Worm (Caenorhabditis elegans): ENCODE data around the gene Y40C7B.4.

Gene Y40C7B.4

DNA sequence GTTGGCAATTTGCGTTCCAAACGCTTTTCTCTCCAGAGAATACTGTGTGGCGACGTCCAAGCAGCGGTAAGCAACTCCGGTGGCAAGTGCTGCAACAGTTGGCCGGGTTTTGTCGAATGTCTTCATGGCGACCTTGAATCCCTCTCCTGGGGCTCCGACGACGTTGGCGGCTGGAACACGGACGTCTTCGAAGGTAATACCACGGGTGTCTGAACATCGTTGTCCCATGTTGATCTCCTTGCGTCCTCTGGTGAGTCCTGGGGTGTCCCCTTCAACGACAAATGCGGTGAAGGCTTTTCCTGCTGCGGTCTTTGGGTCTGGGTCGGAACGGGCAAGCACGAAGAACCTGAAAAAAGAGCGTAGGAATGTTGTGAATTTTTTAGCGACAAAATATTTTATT lies 40.8 kb downstream of the Y40C7B.4 start:
- TF ChIP-seq efl-1 (optimal IDR thresholded peaks at IDR 0.05): no peak
- peak in 1 of 2 experiments; percentile 19 for TF ChIP-seq efl-1 (GFP tag; optimal IDR thresholded peaks at IDR 0.05 in 1 of 2)
- TF ChIP-seq nhr-47 (tag; optimal IDR thresholded peaks at IDR 0.05): no peak

DNA sequence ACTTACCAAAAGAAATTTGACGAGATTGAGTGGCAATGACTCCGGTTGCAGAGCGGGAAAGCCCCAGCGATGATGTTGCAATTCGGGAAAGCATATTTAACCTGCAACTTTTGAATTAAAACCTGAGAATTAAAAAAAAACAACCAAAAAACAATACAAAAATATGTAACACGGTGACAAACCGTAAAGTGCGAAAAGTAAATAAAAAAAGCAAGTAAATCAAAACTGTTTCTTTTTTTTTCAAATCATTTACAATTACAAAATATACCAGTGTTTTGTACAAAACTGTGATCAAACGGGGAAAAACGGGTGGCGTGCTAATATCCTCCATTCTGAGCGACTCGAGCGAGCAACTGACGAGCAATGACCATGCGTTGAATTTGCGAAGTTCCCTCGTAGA lies 41.8 kb downstream of the Y40C7B.4 start, which contains the start of gene acdh-10:
Gene acdh-10, minus strand, starts transcription at position 101 of the 400 bp plus-strand sequence.
- no peak for TF ChIP-seq efl-3 (GFP tag; optimal IDR thresholded peaks at IDR 0.05)
- no peak for TF ChIP-seq unc-130 (tag; optimal IDR thresholded peaks at IDR 0.05)
- no peak for TF ChIP-seq ceh-63 (GFP tag; optimal IDR thresholded peaks at IDR 0.05)
- no peak for TF ChIP-seq nhr-77 (tag; optimal IDR thresholded peaks at IDR 0.05)
- TF ChIP-seq mep-1 (tag; optimal IDR thresholded peaks at IDR 0.05): no peak
- TF ChIP-seq nhr-76 (tag; optimal IDR thresholded peaks at IDR 0.05): no peak
- TF ChIP-seq C34B4.2 (tag; optimal IDR thresholded peaks at IDR 0.05): no peak
- no peak for TF ChIP-seq nhr-71 (tag; optimal IDR thresholded peaks at IDR 0.05)
- TF ChIP-seq zip-4 (GFP tag; optimal IDR thresholded peaks at IDR 0.05): no peak
- no peak for TF ChIP-seq fkh-4 (tag; optimal IDR thresholded peaks at IDR 0.05; ENCODE audit: borderline replicate concordance)
- no peak for TF ChIP-seq fkh-8 (tag; optimal IDR thresholded peaks at IDR 0.05)
- no peak for TF ChIP-seq sup-37 (GFP tag; optimal IDR thresholded peaks at IDR 0.05)
- TF ChIP-seq snpc-4 (tag; optimal IDR thresholded peaks at IDR 0.05): no peak
- no peak for TF ChIP-seq unc-98 (GFP tag; IDR thresholded peaks at IDR 0.05)
- no peak for TF ChIP-seq sptf-1 (tag; optimal IDR thresholded peaks at IDR 0.05)
- no peak for TF ChIP-seq egl-13 (tag; optimal IDR thresholded peaks at IDR 0.05)
- TF ChIP-seq ceh-8 (GFP tag; optimal IDR thresholded peaks at IDR 0.05): no peak
- TF ChIP-seq pax-3 (tag; optimal IDR thresholded peaks at IDR 0.05): no peak
- TF ChIP-seq isw-1 (GFP tag; IDR thresholded peaks at IDR 0.05): no peak
- TF ChIP-seq pag-3 (tag; optimal IDR thresholded peaks at IDR 0.05; ENCODE audit: borderline replicate concordance, insufficient read depth): no peak

DNA sequence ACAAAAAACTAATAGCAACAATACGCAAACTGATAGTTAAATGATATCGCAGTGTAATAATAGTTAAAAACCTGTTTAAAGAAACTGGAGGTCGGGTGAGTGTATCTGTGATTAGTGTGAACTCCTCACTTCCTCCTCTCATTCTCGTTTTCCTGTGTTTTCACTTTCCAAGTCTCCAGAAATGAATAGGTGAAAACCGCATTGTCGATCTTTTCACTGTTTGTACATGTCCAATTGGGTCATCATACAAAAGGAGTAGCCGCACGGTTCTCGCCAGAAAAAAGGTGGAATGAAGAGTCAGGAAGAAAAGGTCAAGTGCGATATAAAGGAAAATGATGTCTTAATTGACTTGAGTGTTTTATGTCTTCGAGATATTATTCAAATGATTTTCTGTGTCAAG lies 45.1 kb downstream of the Y40C7B.4 start:
- TF ChIP-seq nhr-71 (tag; optimal IDR thresholded peaks at IDR 0.05) (no peak), tlp-1 (tag; optimal IDR thresholded peaks at IDR 0.05) (no peak), lin-35 (GFP tag; optimal IDR thresholded peaks at IDR 0.05) (no peak), blmp-1 (tag; optimal IDR thresholded peaks at IDR 0.05) (peak; percentile 99), ceh-88 (GFP tag; IDR thresholded peaks at IDR 0.05) (no peak)

DNA sequence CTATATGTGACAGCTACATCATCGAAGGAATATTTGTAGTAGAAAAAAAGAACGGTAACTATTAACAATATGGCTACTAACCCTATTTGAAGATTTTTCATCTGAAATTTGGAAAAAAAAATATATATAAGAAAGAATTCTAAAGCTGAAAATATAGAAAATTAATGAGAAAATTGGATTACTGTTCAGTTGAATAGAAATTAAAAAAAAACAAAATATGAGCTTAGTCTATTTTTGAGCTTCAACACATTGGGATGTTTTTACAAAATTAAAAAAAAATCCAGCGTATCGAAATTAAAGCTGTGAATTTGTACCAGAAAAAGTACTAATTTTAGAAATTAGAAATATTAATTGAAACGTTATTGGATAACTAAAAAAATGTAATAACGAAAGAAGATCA lies 47.3 kb downstream of the Y40C7B.4 start, which contains the start of gene T08G2.2:
Gene T08G2.2, minus strand, starts transcription at position 101 of the 400 bp plus-strand sequence.
- TF ChIP-seq Y116A8C.19 (tag; optimal IDR thresholded peaks at IDR 0.05; ENCODE audit: borderline replicate concordance) (no peak), mdl-1 (tag; optimal IDR thresholded peaks at IDR 0.05) (no peak), ztf-4 (tag; optimal IDR thresholded peaks at IDR 0.05) (no peak), skn-1 (tag; optimal IDR thresholded peaks at IDR 0.05) (no peak), lin-35 (GFP tag; optimal IDR thresholded peaks at IDR 0.05) (no peak), sup-37 (GFP tag; optimal IDR thresholded peaks at IDR 0.05) (no peak), C34B4.2 (tag; optimal IDR thresholded peaks at IDR 0.05) (no peak), lin-13 (GFP tag; optimal IDR thresholded peaks at IDR 0.05) (no peak), F16B12.6 (tag; optimal IDR thresholded peaks at IDR 0.05) (no peak), nhr-20 (tag; optimal IDR thresholded peaks at IDR 0.05) (no peak), unc-62 (GFP tag; optimal IDR thresholded peaks at IDR 0.05) (no peak)

Data from whole organism, L1 larva.